Fruit fly (Drosophila melanogaster): Measurements from ENCODE around the gene CG11630.

The CG11630 gene

DNA sequence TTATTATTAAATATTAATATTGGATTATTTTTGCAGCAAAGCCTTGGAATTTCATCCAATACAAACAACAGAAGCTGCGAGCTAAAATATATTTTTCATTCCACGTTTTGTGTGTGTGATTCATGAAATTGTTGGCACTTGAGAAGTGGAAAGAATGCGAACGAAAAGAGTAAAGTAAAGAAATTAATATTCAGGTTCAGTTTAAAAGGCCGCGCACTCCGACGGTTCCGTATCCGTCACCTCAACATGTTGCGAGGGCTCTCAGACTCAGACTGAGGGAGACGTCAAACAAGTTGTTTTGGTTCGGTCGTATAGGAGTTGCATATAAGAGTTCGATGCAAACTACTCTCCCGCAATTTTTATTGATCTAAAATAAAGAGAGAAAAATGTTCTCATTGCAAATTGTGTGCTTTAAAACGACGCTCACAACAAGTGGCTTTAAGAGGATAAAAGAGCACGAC, 30.4 kb downstream of the CG11630 start:
- TF ChIP-seq Sin3A (optimal IDR thresholded peaks at IDR 0.05), result no peak
- TF ChIP-seq Myc (optimal IDR thresholded peaks at IDR 0.05), result no peak
- TF ChIP-seq h (optimal IDR thresholded peaks at IDR 0.05), result no peak
- no peak for TF ChIP-seq psq (optimal IDR thresholded peaks at IDR 0.05)

DNA sequence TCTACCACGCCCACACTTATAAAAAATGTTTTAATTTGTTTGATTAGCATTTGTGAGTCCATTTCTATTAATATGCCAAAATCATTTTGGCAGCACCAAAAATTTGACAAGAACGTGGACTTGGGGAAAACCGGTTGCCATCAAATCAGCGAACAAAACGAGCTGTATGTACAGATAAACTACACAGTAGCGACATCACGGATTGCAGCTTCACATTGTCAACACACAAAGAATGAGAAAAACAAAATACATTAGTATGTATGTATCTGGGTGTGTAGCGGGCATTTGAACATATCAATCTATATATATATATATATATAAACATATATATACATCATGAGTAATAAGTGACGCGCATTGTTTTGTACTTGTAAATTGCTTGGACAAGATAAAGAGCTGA, 31.1 kb downstream of the CG11630 start:
- no peak for TF ChIP-seq psq (optimal IDR thresholded peaks at IDR 0.05)
- no peak for TF ChIP-seq ttk (optimal IDR thresholded peaks at IDR 0.05)
- TF ChIP-seq h (optimal IDR thresholded peaks at IDR 0.05), result no peak
- TF ChIP-seq Sin3A (optimal IDR thresholded peaks at IDR 0.05), result no peak
- no peak for TF ChIP-seq insv (optimal IDR thresholded peaks at IDR 0.05)
- TF ChIP-seq Myc (optimal IDR thresholded peaks at IDR 0.05), result no peak

DNA sequence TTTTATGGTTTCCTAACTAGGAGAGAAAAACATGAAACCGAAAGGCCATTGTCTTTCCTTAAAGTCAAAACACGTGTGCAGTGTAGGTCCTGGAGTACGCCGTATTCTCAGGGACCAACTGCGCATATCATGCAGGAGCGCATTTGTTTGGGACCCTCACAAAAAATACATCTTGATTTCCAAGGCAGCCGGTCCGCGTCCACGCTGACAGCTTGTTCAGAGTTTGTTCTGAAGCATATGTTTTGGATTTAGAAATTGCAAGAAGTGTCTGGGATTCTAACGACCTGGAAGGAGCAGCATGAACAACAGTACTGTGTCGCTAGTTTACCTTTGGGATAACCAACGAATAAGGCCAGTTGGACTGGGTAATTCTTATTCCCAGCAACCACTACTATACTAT, 34.9 kb downstream of the CG11630 start:
- TF ChIP-seq psq (optimal IDR thresholded peaks at IDR 0.05), result no peak
- no peak for TF ChIP-seq Myc (optimal IDR thresholded peaks at IDR 0.05)
- TF ChIP-seq ttk (optimal IDR thresholded peaks at IDR 0.05), result no peak
- TF ChIP-seq h (optimal IDR thresholded peaks at IDR 0.05), result no peak
- TF ChIP-seq insv (optimal IDR thresholded peaks at IDR 0.05), result no peak
- TF ChIP-seq Sin3A (optimal IDR thresholded peaks at IDR 0.05), result no peak

All from Kc167 (cell line).